Fruit fly (Drosophila melanogaster): ENCODE data around the gene CG1835.
A peak's percentile ranks its signal among the peaks of the same experiment; 100 is the strongest.

Gene CG1835

dm6 chrX:20654954-20655391 lies 6.7 kb upstream of the CG1835 start (continued):
- TF ChIP-seq CG13287 (GFP tag; IDR thresholded peaks at IDR 0.05; ENCODE audit: partially characterized antibody) = no peak
- peak; percentile 86 for TF ChIP-seq CG32772 (GFP tag; IDR thresholded peaks at IDR 0.05)
- TF ChIP-seq dimm (GFP tag; IDR thresholded peaks at IDR 0.05) = peak; percentile 59
- TF ChIP-seq so (GFP tag; IDR thresholded peaks at IDR 0.05) = peak; percentile 80; the same call in 2 of the 3 replicates
- peak; percentile 76 for TF ChIP-seq HHEX (GFP tag; optimal IDR thresholded peaks at IDR 0.05)
- TF ChIP-seq CG3065 (GFP tag; optimal IDR thresholded peaks at IDR 0.05) = peak; percentile 63
- TF ChIP-seq CG18599 (GFP tag; optimal IDR thresholded peaks at IDR 0.05) = peak; percentile 67
- no peak for TF ChIP-seq pita (GFP tag; optimal IDR thresholded peaks at IDR 0.05)
- TF ChIP-seq Ssrp (tag; optimal IDR thresholded peaks at IDR 0.05) = peak; percentile 68
- peak; percentile 82 for TF ChIP-seq CG8765 (GFP tag; IDR thresholded peaks at IDR 0.05)
- TF ChIP-seq CG15601 (tag; optimal IDR thresholded peaks at IDR 0.05) = peak; percentile 64
- TF ChIP-seq H2.0 (GFP tag; IDR thresholded peaks at IDR 0.05) = peak; percentile 78
- TF ChIP-seq CG11696 (GFP tag; IDR thresholded peaks at IDR 0.05) = peak; percentile 38; the same call in 1 of the 2 replicates
- TF ChIP-seq CG14050 (GFP tag; IDR thresholded peaks at IDR 0.05) = peak; percentile 64; the same call in 2 of the 3 replicates
- peak; percentile 64 to 73 for TF ChIP-seq dpn (GFP tag; optimal IDR thresholded peaks at IDR 0.05)
- TF ChIP-seq CG9727 (GFP tag; optimal IDR thresholded peaks at IDR 0.05) = peak; percentile 86
- TF ChIP-seq cad (GFP tag; optimal IDR thresholded peaks at IDR 0.05) = no peak
- peak; percentile 85 for TF ChIP-seq CG10209 (GFP tag; optimal IDR thresholded peaks at IDR 0.05)
- peak; percentile 65 for TF ChIP-seq gcm (GFP tag; optimal IDR thresholded peaks at IDR 0.05)
- peak; percentile 53; the same call in 1 of the 2 replicates for TF ChIP-seq Doc2 (GFP tag; IDR thresholded peaks at IDR 0.05)
- TF ChIP-seq CG16863 (GFP tag; optimal IDR thresholded peaks at IDR 0.05) = peak; percentile 82
- TF ChIP-seq CG8478 (optimal IDR thresholded peaks at IDR 0.05) = no peak
- TF ChIP-seq CG11695 (GFP tag; IDR thresholded peaks at IDR 0.05) = peak; percentile 51; the same call in 2 of the 3 replicates
- 0 out of 2 replicates have a peak, but pooled peaks have one; percentile 25 for TF ChIP-seq Oaz (GFP tag; IDR thresholded peaks at IDR 0.05)
- no peak for TF ChIP-seq nom (GFP tag; optimal IDR thresholded peaks at IDR 0.05)
- peak; percentile 47 for TF ChIP-seq HmgD (GFP tag; optimal IDR thresholded peaks at IDR 0.05)
- TF ChIP-seq CG11247 (GFP tag; IDR thresholded peaks at IDR 0.05) = peak; percentile 71
- peak; percentile 59 for TF ChIP-seq CG17829 (tag; optimal IDR thresholded peaks at IDR 0.05)
- peak; percentile 80 for TF ChIP-seq onecut (GFP tag; IDR thresholded peaks at IDR 0.05)
- no peak for TF ChIP-seq unc-4 (GFP tag; IDR thresholded peaks at IDR 0.05; ENCODE audit: partially characterized antibody)
- no peak for TF ChIP-seq MESR4 (GFP tag; optimal IDR thresholded peaks at IDR 0.05)
- TF ChIP-seq ham (GFP tag; IDR thresholded peaks at IDR 0.05) = no peak
- no peak for TF ChIP-seq cas (GFP tag; IDR thresholded peaks at IDR 0.05)
- TF ChIP-seq gsb (GFP tag; IDR thresholded peaks at IDR 0.05) = 0 out of 2 replicates have a peak, but pooled peaks have one; percentile 26
- TF ChIP-seq ttk (GFP tag; IDR thresholded peaks at IDR 0.05) = peak; percentile 89
- TF ChIP-seq fd64A (GFP tag; optimal IDR thresholded peaks at IDR 0.05) = peak; percentile 81
- TF ChIP-seq Hr51 (GFP tag; optimal IDR thresholded peaks at IDR 0.05) = peak; percentile 59 to 62
- peak; percentile 76 for TF ChIP-seq CG8359 (GFP tag; optimal IDR thresholded peaks at IDR 0.05; ENCODE audit: borderline replicate concordance)
- TF ChIP-seq fru (optimal IDR thresholded peaks at IDR 0.05) = no peak
- TF ChIP-seq CG7928 (GFP tag; optimal IDR thresholded peaks at IDR 0.05) = no peak
- no peak for TF ChIP-seq insv (GFP tag; optimal IDR thresholded peaks at IDR 0.05)
- TF ChIP-seq ems (GFP tag; optimal IDR thresholded peaks at IDR 0.05) = peak; percentile 66
- TF ChIP-seq trh (GFP tag; optimal IDR thresholded peaks at IDR 0.05) = peak; percentile 64
- peak; percentile 88 for TF ChIP-seq bab2 (GFP tag; optimal IDR thresholded peaks at IDR 0.05)
- 0 out of 2 replicates have a peak, but pooled peaks have one; percentile 14 for TF ChIP-seq CG17612 (GFP tag; IDR thresholded peaks at IDR 0.05)
- peak; percentile 68 for TF ChIP-seq CG8290 (GFP tag; optimal IDR thresholded peaks at IDR 0.05)
- peak; percentile 68 for TF ChIP-seq CG8290 (tag; optimal IDR thresholded peaks at IDR 0.05)
- TF ChIP-seq Hmx (GFP tag; optimal IDR thresholded peaks at IDR 0.05) = no peak
- peak; percentile 51 for TF ChIP-seq lilli (GFP tag; optimal IDR thresholded peaks at IDR 0.05)
- peak; percentile 56 for TF ChIP-seq CG7786 (GFP tag; optimal IDR thresholded peaks at IDR 0.05)
- peak; percentile 85 for TF ChIP-seq dysf (GFP tag; IDR thresholded peaks at IDR 0.05)
- TF ChIP-seq sob (GFP tag; IDR thresholded peaks at IDR 0.05) = peak; percentile 78
